Worm (Caenorhabditis elegans) whole organism, early embryonic: ENCODE measurements around the gene srx-16.

Source experiments
- F13C5.2 ChIP-seq: sonication (generic microtip); optimal IDR thresholded peaks from 2 replicates; lab custom pipeline; 2017; ENCODE audit warnings: mild to moderate bottlenecking, missing genetic modification characterization, inconsistent platforms, missing compliant biosample characterization
- ama-1 ChIP-seq: fragments of 150-350 bp; optimal IDR thresholded peaks from 2 replicates; lab custom pipeline; 2014
- ceh-13 ChIP-seq: fragments of 200-800 bp; sonication (Bioruptor generic); optimal IDR thresholded peaks from 2 replicates; lab custom pipeline; 2018; ENCODE audit warnings: mild to moderate bottlenecking, missing genetic modification characterization, missing compliant biosample characterization
- ets-7 ChIP-seq: sonication (generic microtip); optimal IDR thresholded peaks from 2 replicates; lab custom pipeline; 2016; ENCODE audit warnings: missing genotype, missing genetic modification characterization, missing compliant biosample characterization
- hmbx-1 ChIP-seq: sonication (generic microtip); optimal IDR thresholded peaks from 2 replicates; lab custom pipeline; 2016; ENCODE audit warnings: mild to moderate bottlenecking, missing genetic modification characterization, missing compliant biosample characterization
- hmg-4 ChIP-seq: fragments of 200-800 bp; sonication (Bioruptor generic); optimal IDR thresholded peaks from 2 replicates; lab custom pipeline; 2018; ENCODE audit warnings: mild to moderate bottlenecking, missing genetic modification characterization, missing compliant biosample characterization
- hnd-1 ChIP-seq: sonication (generic microtip); optimal IDR thresholded peaks from 2 replicates; lab custom pipeline; 2016; ENCODE audit warnings: missing genetic modification characterization, missing compliant biosample characterization
- scrt-1 ChIP-seq: fragments of 200-800 bp; sonication (Bioruptor generic); IDR thresholded peaks from 2 replicates; pipeline ENCODE4 v1.3.6; 2022; ENCODE audit warnings: missing genetic modification characterization, missing compliant biosample characterization
- tra-4 ChIP-seq: sonication (generic microtip); optimal IDR thresholded peaks from 2 replicates; lab custom pipeline; 2017; ENCODE audit warnings: missing genetic modification characterization, missing compliant biosample characterization

DNA sequence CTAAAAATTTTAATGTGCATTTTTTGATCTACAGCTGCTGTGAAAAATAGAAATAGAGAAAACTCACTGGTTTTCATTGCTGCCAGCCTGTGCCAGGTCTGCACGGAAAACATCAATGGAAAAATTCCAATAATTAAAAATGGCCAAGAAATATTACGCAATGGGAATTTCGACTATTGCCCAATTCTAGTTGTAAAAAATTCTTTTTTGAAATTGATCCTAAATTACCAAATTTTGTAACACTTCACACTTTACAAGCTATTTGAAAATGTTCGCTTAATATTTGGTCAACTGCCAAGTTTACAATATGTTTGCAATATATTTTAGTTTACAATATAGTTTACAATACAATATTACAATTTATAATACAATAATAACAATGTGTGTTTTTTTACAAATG is 24.6 kb downstream of the srx-16 start:
- TF ChIP-seq tra-4: no peak
- TF ChIP-seq scrt-1 (GFP tag; lab: Robert Waterston, UW): no peak
- TF ChIP-seq hmg-4 (GFP tag; lab: Kevin White, UChicago): no peak
- TF ChIP-seq F13C5.2: no peak
- TF ChIP-seq hnd-1: no peak
- no peak for TF ChIP-seq ama-1 (lab: Kevin White, UChicago)
- no peak for TF ChIP-seq hmbx-1 (tag; lab: Kevin White, UChicago)
- TF ChIP-seq ceh-13 (GFP tag; lab: Kevin White, UChicago): no peak
- no peak for TF ChIP-seq ets-7 (tag; lab: Kevin White, UChicago)
